Worm (Caenorhabditis elegans): Measurements from ENCODE around the gene fbxb-25.

DNA sequence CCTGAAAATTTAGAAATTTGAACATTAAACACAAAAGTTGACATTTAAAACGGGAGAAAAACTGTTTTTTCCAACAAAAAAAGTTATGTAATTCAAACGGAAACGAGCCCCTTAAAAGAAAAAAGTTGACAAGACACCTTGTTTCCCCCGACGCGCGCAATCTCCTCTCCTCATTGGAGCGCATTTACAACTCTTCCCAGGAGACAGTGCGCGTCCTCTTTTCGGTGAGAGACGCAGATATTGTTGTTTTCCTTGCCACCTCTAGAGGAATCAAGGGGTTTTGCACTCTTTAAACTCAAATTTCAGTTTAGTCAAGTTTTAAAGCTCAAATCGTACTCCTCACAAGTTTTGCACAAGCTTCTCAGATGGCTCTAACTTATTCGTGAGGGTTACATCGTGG lies 12.0 kb downstream of the fbxb-25 start, which contains the start of gene F58E1.13:
- TF ChIP-seq sox-2 (GFP tag; IDR thresholded peaks at IDR 0.05) (no peak), pros-1 (tag; optimal IDR thresholded peaks at IDR 0.05) (no peak), nhr-11 (tag; optimal IDR thresholded peaks at IDR 0.05) (no peak), ceh-14 (tag; optimal IDR thresholded peaks at IDR 0.05) (no peak), unc-55 (GFP tag; optimal IDR thresholded peaks at IDR 0.05) (no peak), gmeb-2 (tag; optimal IDR thresholded peaks at IDR 0.05) (no peak), sox-4 (tag; optimal IDR thresholded peaks at IDR 0.05) (no peak), pha-4 (tag; optimal IDR thresholded peaks at IDR 0.05) (no peak)

All from whole organism, late embryonic.